Worm (Caenorhabditis elegans): ENCODE results near the gene F59E11.6.

The F59E11.6 gene

ce11 chrV:9035685-9036084, 44.1 kb downstream of the F59E11.6 start, which contains the start of gene srsx-34:
srsx-34 (plus strand) TSS chrV:9035985.
- TF ChIP-seq sma-3 (GFP tag; optimal IDR thresholded peaks at IDR 0.05) (no peak), unc-55 (GFP tag; optimal IDR thresholded peaks at IDR 0.05) (no peak), peb-1 (tag; optimal IDR thresholded peaks at IDR 0.05) (no peak), lsy-2 (tag; optimal IDR thresholded peaks at IDR 0.05) (no peak), egl-27 (tag; optimal IDR thresholded peaks at IDR 0.05) (no peak), ceh-16 (tag; optimal IDR thresholded peaks at IDR 0.05) (no peak), nhr-12 (tag; optimal IDR thresholded peaks at IDR 0.05) (no peak), nhr-21 (tag; optimal IDR thresholded peaks at IDR 0.05) (no peak), skn-1 (tag; optimal IDR thresholded peaks at IDR 0.05) (no peak), ama-1 (optimal IDR thresholded peaks at IDR 0.05) (no peak), lin-11 (tag; optimal IDR thresholded peaks at IDR 0.05) (no peak), nhr-129 (tag; optimal IDR thresholded peaks at IDR 0.05) (no peak), unc-62 (GFP tag; optimal IDR thresholded peaks at IDR 0.05) (no peak), nhr-23 (tag; optimal IDR thresholded peaks at IDR 0.05) (no peak), ztf-4 (tag; optimal IDR thresholded peaks at IDR 0.05) (no peak), zag-1 (tag; optimal IDR thresholded peaks at IDR 0.05) (no peak), aly-2 (tag; optimal IDR thresholded peaks at IDR 0.05) (no peak)

- TF ChIP-seq ZK546.5 (tag; optimal IDR thresholded peaks at IDR 0.05) = no peak
- TF ChIP-seq lin-11 (tag; optimal IDR thresholded peaks at IDR 0.05) = no peak
- no peak for TF ChIP-seq Y55F3AM.14 (GFP tag; optimal IDR thresholded peaks at IDR 0.05)
- TF ChIP-seq mab-5 (tag; optimal IDR thresholded peaks at IDR 0.05) = no peak
- TF ChIP-seq nhr-23 (tag; optimal IDR thresholded peaks at IDR 0.05) = no peak
- no peak for TF ChIP-seq mbf-1 (tag; optimal IDR thresholded peaks at IDR 0.05)
- TF ChIP-seq crh-2 (tag; optimal IDR thresholded peaks at IDR 0.05) = no peak
- TF ChIP-seq skn-1 (tag; optimal IDR thresholded peaks at IDR 0.05) = no peak
- TF ChIP-seq lin-13 (GFP tag; optimal IDR thresholded peaks at IDR 0.05) = no peak
- no peak for TF ChIP-seq mdl-1 (tag; optimal IDR thresholded peaks at IDR 0.05)
- no peak for TF ChIP-seq nhr-21 (tag; optimal IDR thresholded peaks at IDR 0.05)
- no peak for TF ChIP-seq sem-4 (tag; optimal IDR thresholded peaks at IDR 0.05)
- no peak for TF ChIP-seq unc-55 (GFP tag; optimal IDR thresholded peaks at IDR 0.05)
- no peak for TF ChIP-seq alr-1 (tag; optimal IDR thresholded peaks at IDR 0.05)
- TF ChIP-seq nhr-237 (tag; optimal IDR thresholded peaks at IDR 0.05) = no peak
- TF ChIP-seq nhr-11 (tag; optimal IDR thresholded peaks at IDR 0.05) = no peak
Measured at ce11 chrV:9041030-9041429, 49.4 kb downstream of the F59E11.6 start, which contains the start of gene cyp-33B1. cyp-33B1 (plus strand) TSS chrV:9041330.
